Worm (Caenorhabditis elegans): ENCODE results near the gene F36H12.10.

- TF ChIP-seq elt-2 (tag; optimal IDR thresholded peaks at IDR 0.05) = no peak
- no peak for TF ChIP-seq dve-1 (tag; optimal IDR thresholded peaks at IDR 0.05)
- no peak for TF ChIP-seq sdc-2 (tag; optimal IDR thresholded peaks at IDR 0.05)
- TF ChIP-seq hlh-8 (tag; optimal IDR thresholded peaks at IDR 0.05) = no peak
- TF ChIP-seq sox-4 (tag; optimal IDR thresholded peaks at IDR 0.05) = no peak
Observed at ce11 chrIV:5294467-5294866, 39.9 kb upstream of the F36H12.10 start.

Measured in whole organism, late embryonic.